Fruit fly (Drosophila melanogaster): ENCODE measurements around the gene Zaf1.
A peak's percentile ranks its signal among the peaks of the same experiment; 100 is the strongest.

The Zaf1 gene

dm6 chr3R:11614507-11614906 is 10.9 kb downstream of the Zaf1 start (continued):
- peak; percentile 40 for TF ChIP-seq Sp1 (GFP tag; optimal IDR thresholded peaks at IDR 0.05)
- no peak for TF ChIP-seq Jra (GFP tag; optimal IDR thresholded peaks at IDR 0.05)
- TF ChIP-seq dmrt93B (GFP tag; optimal IDR thresholded peaks at IDR 0.05), result no peak
- peak; percentile 69 for TF ChIP-seq HLH106 (tag; optimal IDR thresholded peaks at IDR 0.05)
- peak; percentile 66 for TF ChIP-seq ey (GFP tag; optimal IDR thresholded peaks at IDR 0.05)
- TF ChIP-seq woc (GFP tag; optimal IDR thresholded peaks at IDR 0.05), result peak; percentile 29
- peak; percentile 33 for TF ChIP-seq CG32264 (GFP tag; optimal IDR thresholded peaks at IDR 0.05)

DNA sequence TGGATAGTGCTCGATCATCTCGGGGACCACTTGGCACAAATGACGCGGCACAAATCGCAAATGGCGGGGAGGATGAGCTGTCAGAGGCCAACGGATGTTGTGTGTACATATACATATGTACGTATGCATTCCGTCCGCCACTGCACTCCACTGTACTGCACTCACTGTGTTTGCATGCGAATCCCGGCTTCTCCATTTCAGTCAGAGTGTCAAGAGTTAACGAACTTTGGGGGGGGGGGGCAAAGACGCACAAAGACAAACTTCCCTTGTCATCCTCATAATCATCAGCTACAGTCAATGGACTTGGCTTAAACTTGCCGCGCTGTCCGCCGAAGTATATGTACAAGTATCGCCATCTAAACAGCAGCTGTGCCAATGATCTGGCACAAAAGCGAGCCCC is 11.3 kb downstream of the Zaf1 start:
- TF ChIP-seq sv (GFP tag; optimal IDR thresholded peaks at IDR 0.05), result no peak
- no peak for TF ChIP-seq br (GFP tag; optimal IDR thresholded peaks at IDR 0.05)
- no peak for TF ChIP-seq Rel (GFP tag; optimal IDR thresholded peaks at IDR 0.05)
- no peak for TF ChIP-seq Rel (tag; optimal IDR thresholded peaks at IDR 0.05)
- TF ChIP-seq CrebA (GFP tag; optimal IDR thresholded peaks at IDR 0.05; ENCODE audit: borderline replicate concordance), result no peak

DNA sequence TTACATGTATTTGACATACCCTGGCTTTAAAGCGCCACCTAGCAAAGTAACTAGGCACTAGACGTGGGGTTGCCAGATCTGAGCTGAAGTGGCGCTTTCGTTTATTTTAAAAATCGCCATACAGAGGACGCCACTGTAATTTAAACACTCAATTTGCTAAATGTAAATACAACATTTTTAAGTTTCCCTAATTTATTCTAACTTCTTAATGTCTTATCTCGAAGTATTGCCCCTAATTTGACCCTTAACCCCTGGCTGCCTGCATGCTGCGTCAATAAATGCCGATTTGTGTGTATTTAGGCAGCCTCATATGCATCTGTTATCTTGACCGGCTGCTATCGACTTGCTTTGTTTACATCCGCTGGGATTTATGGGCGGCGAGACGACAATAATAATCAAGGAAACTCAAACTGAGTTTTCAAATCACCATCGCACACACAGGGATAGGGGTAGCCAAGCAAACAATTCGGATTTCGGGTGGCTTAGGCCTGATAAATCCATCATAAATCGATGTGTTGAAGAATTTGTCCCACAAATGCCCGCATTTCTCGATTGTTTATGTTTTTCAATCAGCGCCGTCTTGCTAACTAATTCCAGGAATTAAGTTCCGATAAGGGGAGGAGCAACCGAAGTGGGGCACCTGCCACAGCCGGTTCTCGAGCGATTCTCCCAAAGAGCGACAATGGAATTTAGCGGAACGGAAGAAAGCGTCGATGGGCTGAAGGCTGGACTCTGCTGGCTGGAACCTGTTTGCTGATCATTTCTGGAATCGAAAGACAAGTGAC is 12.0 kb downstream of the Zaf1 start:
- TF ChIP-seq HLH106 (tag; optimal IDR thresholded peaks at IDR 0.05) (peak; percentile 49), Dif (GFP tag; optimal IDR thresholded peaks at IDR 0.05; ENCODE audit: partially characterized antibody) (no peak), brk (GFP tag; optimal IDR thresholded peaks at IDR 0.05) (no peak), Sp1 (GFP tag; optimal IDR thresholded peaks at IDR 0.05) (no peak), CG9705 (GFP tag; optimal IDR thresholded peaks at IDR 0.05) (peak; percentile 0), Jra (GFP tag; optimal IDR thresholded peaks at IDR 0.05) (no peak), foxo (GFP tag; optimal IDR thresholded peaks at IDR 0.05) (peak in 1 of 2 experiments; percentile 27), usp (GFP tag; optimal IDR thresholded peaks at IDR 0.05) (no peak), Abd-B (GFP tag; optimal IDR thresholded peaks at IDR 0.05) (no peak), Mio (GFP tag; optimal IDR thresholded peaks at IDR 0.05) (no peak), br (GFP tag; optimal IDR thresholded peaks at IDR 0.05) (peak; percentile 21), dl (GFP tag; optimal IDR thresholded peaks at IDR 0.05; ENCODE audit: insufficient read depth in 1 of 2, partially characterized antibody in 2 of 2) (no peak), woc (GFP tag; optimal IDR thresholded peaks at IDR 0.05) (no peak), sv (GFP tag; optimal IDR thresholded peaks at IDR 0.05) (peak; percentile 61), CrebA (GFP tag; optimal IDR thresholded peaks at IDR 0.05; ENCODE audit: borderline replicate concordance) (no peak), pan (optimal IDR thresholded peaks at IDR 0.05) (no peak), dmrt93B (GFP tag; optimal IDR thresholded peaks at IDR 0.05) (peak; percentile 17), N (GFP tag; optimal IDR thresholded peaks at IDR 0.05) (no peak), GATAd (GFP tag; optimal IDR thresholded peaks at IDR 0.05) (no peak), Vsx2 (GFP tag; optimal IDR thresholded peaks at IDR 0.05; ENCODE audit: partially characterized antibody) (no peak), Hnf4 (GFP tag; optimal IDR thresholded peaks at IDR 0.05) (peak; percentile 62), Myc (optimal IDR thresholded peaks at IDR 0.05) (peak; percentile 75), dsf (GFP tag; optimal IDR thresholded peaks at IDR 0.05; ENCODE audit: borderline replicate concordance) (no peak), ey (GFP tag; optimal IDR thresholded peaks at IDR 0.05) (peak; percentile 47), lola (GFP tag; optimal IDR thresholded peaks at IDR 0.05) (no peak), sage (GFP tag; optimal IDR thresholded peaks at IDR 0.05) (no peak), tai (GFP tag; optimal IDR thresholded peaks at IDR 0.05) (peak; percentile 74), fru (GFP tag; optimal IDR thresholded peaks at IDR 0.05) (no peak), Rel (GFP tag; optimal IDR thresholded peaks at IDR 0.05) (no peak), Rel (tag; optimal IDR thresholded peaks at IDR 0.05) (no peak), rgr (GFP tag; optimal IDR thresholded peaks at IDR 0.05) (peak; percentile 67), h (GFP tag; optimal IDR thresholded peaks at IDR 0.05) (peak; percentile 63), psq (GFP tag; optimal IDR thresholded peaks at IDR 0.05) (peak; percentile 40), Hr83 (GFP tag; optimal IDR thresholded peaks at IDR 0.05; ENCODE audit: poor library complexity, severe bottlenecking) (peak; percentile 52), CG32264 (GFP tag; optimal IDR thresholded peaks at IDR 0.05) (no peak), OdsH (GFP tag; optimal IDR thresholded peaks at IDR 0.05) (peak; percentile 63), Dfd (GFP tag; optimal IDR thresholded peaks at IDR 0.05) (no peak), Hr78 (GFP tag; optimal IDR thresholded peaks at IDR 0.05) (no peak), jim (GFP tag; optimal IDR thresholded peaks at IDR 0.05) (no peak)

Measured in whole organism, wandering third instar larva.